Fruit fly (Drosophila melanogaster) whole organism, embryonic: ENCODE data around the gene NitFhit.

Experiments used
- Atf-2 ChIP-seq: fragments of 200-800 bp; sonication (Bioruptor generic); optimal IDR thresholded peaks from 2 replicates; lab custom pipeline; 2016; ENCODE audit warnings: missing biosample characterization, missing genetic modification characterization
- Atf3 ChIP-seq: fragments of 200-800 bp; sonication (Bioruptor generic); optimal IDR thresholded peaks from 3 replicates; lab custom pipeline; 2016; ENCODE audit warnings: missing biosample characterization, missing genetic modification characterization
- B-H1 ChIP-seq: fragments of 200-800 bp; sonication (Bioruptor generic); IDR thresholded peaks from 3 replicates; pipeline ENCODE4 v1.3.6; 2022; ENCODE audit warnings: missing biosample characterization, missing genetic modification characterization
- BEAF-32 ChIP-seq: fragments of 200-800 bp; sonication (Bioruptor generic); optimal IDR thresholded peaks from 3 replicates; lab custom pipeline; 2017; ENCODE audit warnings: missing biosample characterization, missing genetic modification characterization, mild to moderate bottlenecking, moderate library complexity, missing genetic modification reagents
- Blimp-1 ChIP-seq: fragments of 200-800 bp; sonication (Bioruptor generic); optimal IDR thresholded peaks from 3 replicates; lab custom pipeline; 2018; ENCODE audit warnings: missing biosample characterization, missing genetic modification characterization, mild to moderate bottlenecking, moderate library complexity, missing genetic modification reagents
- C15 ChIP-seq: fragments of 200-800 bp; sonication (Bioruptor generic); IDR thresholded peaks from 3 replicates; pipeline ENCODE4 v1.3.6; 2022; ENCODE audit warnings: missing biosample characterization, missing genetic modification characterization
- CG10209 ChIP-seq: fragments of 200-800 bp; sonication (Bioruptor generic); optimal IDR thresholded peaks from 3 replicates; lab custom pipeline; 2017; ENCODE audit warnings: missing biosample characterization, mild to moderate bottlenecking, missing genetic modification characterization, missing genetic modification reagents
- CG10654 ChIP-seq: fragments of 200-800 bp; sonication (Bioruptor generic); optimal IDR thresholded peaks from 2 replicates; lab custom pipeline; 2016; ENCODE audit warnings: missing biosample characterization, missing genetic modification characterization
- CG16779 ChIP-seq: fragments of 200-800 bp; sonication (Bioruptor generic); IDR thresholded peaks from 2 replicates; pipeline ENCODE4 v1.3.6; 2022; ENCODE audit warnings: missing biosample characterization, missing genetic modification characterization
- CG16813 ChIP-seq: fragments of 200-800 bp; sonication (Bioruptor generic); IDR thresholded peaks from 3 replicates; pipeline ENCODE4 v1.3.6; 2022; ENCODE audit warnings: missing biosample characterization, missing genetic modification characterization; ENCODE audit not compliant: partially characterized antibody
- CG2120 ChIP-seq: fragments of 200-800 bp; sonication (Bioruptor generic); optimal IDR thresholded peaks from 3 replicates; lab custom pipeline; 2016; ENCODE audit warnings: missing biosample characterization, missing genetic modification characterization
- CG2875 ChIP-seq: fragments of 200-800 bp; sonication (Bioruptor generic); optimal IDR thresholded peaks from 2 replicates; lab custom pipeline; 2017; ENCODE audit warnings: missing biosample characterization, mild to moderate bottlenecking, missing genetic modification characterization, missing genetic modification reagents
- CG31224 ChIP-seq: fragments of 200-800 bp; sonication (Bioruptor generic); IDR thresholded peaks from 2 replicates; pipeline ENCODE4 v1.3.6; 2022; ENCODE audit warnings: missing biosample characterization, missing genetic modification characterization
- CG34422 ChIP-seq: fragments of 200-800 bp; sonication (Bioruptor generic); IDR thresholded peaks from 3 replicates; pipeline ENCODE4 v1.3.6; 2022; ENCODE audit warnings: missing biosample characterization, missing genetic modification characterization
- CG6272 ChIP-seq: fragments of 200-800 bp; sonication (Bioruptor generic); IDR thresholded peaks from 2 replicates; pipeline ENCODE4 v1.3.6; 2022; ENCODE audit warnings: missing biosample characterization, missing genetic modification characterization
- CG7745 ChIP-seq: fragments of 200-800 bp; sonication (Bioruptor generic); optimal IDR thresholded peaks from 2 replicates; lab custom pipeline; 2018; ENCODE audit warnings: missing biosample characterization, mild to moderate bottlenecking, missing genetic modification characterization, moderate library complexity
- CG7839 ChIP-seq: fragments of 200-800 bp; sonication (Bioruptor generic); optimal IDR thresholded peaks from 3 replicates; lab custom pipeline; 2018; ENCODE audit warnings: missing biosample characterization, mild to moderate bottlenecking, missing genetic modification characterization, moderate library complexity
- CG8359 ChIP-seq: fragments of 200-800 bp; sonication (Bioruptor generic); optimal IDR thresholded peaks from 2 replicates; lab custom pipeline; 2017; ENCODE audit warnings: missing biosample characterization, mild to moderate bottlenecking, missing genetic modification characterization, borderline replicate concordance
- CG9215 ChIP-seq: fragments of 200-800 bp; sonication (Bioruptor generic); IDR thresholded peaks from 2 replicates; pipeline ENCODE4 v1.3.6; 2022; ENCODE audit warnings: missing biosample characterization, missing genetic modification characterization
- CG9609 ChIP-seq: fragments of 200-800 bp; sonication (Bioruptor generic); optimal IDR thresholded peaks from 3 replicates; lab custom pipeline; 2016; ENCODE audit warnings: missing biosample characterization, missing genetic modification characterization
- Camta ChIP-seq: fragments of 200-800 bp; sonication (Bioruptor generic); optimal IDR thresholded peaks from 2 replicates; lab custom pipeline; 2016; ENCODE audit warnings: missing biosample characterization, missing genetic modification characterization
- D ChIP-seq, 2 experiments: fragments of 200-800 bp in 1 of 2; fragments of >200 bp in 1 of 2; sonication (Bioruptor generic) in 1 of 2; optimal IDR thresholded peaks; 2 replicates in 1 of 2; 3 replicates in 1 of 2; lab custom pipeline; 2017; ENCODE audit warnings: mild to moderate bottlenecking in 1 of 2, missing biosample characterization in 1 of 2, missing genetic modification characterization in 1 of 2, missing genetic modification reagents in 1 of 2
- D19A ChIP-seq: fragments of 200-800 bp; optimal IDR thresholded peaks from 3 replicates; lab custom pipeline; 2019; ENCODE audit warnings: missing biosample characterization, mild to moderate bottlenecking, missing genetic modification characterization, moderate library complexity
- Hey ChIP-seq: fragments of 200-800 bp; sonication (Bioruptor generic); optimal IDR thresholded peaks from 3 replicates; lab custom pipeline; 2018; ENCODE audit warnings: missing biosample characterization, mild to moderate bottlenecking, missing genetic modification characterization
- MTF-1 ChIP-seq: fragments of 200-800 bp; sonication (Bioruptor generic); optimal IDR thresholded peaks from 2 replicates; lab custom pipeline; 2018; ENCODE audit warnings: missing biosample characterization, mild to moderate bottlenecking, missing genetic modification characterization, borderline replicate concordance
- Max ChIP-seq: fragments of 200-800 bp; sonication (Bioruptor generic); optimal IDR thresholded peaks from 2 replicates; lab custom pipeline; 2016; ENCODE audit warnings: missing biosample characterization, mild to moderate bottlenecking, missing genetic modification characterization
- Nf-YB ChIP-seq: fragments of 200-800 bp; sonication (Bioruptor generic); optimal IDR thresholded peaks from 3 replicates; lab custom pipeline; 2019; ENCODE audit warnings: missing biosample characterization, mild to moderate bottlenecking, missing genetic modification characterization, moderate library complexity
- Sox102F ChIP-seq: fragments of 200-800 bp; sonication (Bioruptor generic); optimal IDR thresholded peaks from 2 replicates; lab custom pipeline; 2018; ENCODE audit warnings: missing biosample characterization, mild to moderate bottlenecking, missing genetic modification characterization, moderate library complexity
- bbx ChIP-seq: fragments of 200-800 bp; sonication (Bioruptor generic); IDR thresholded peaks from 2 replicates; pipeline ENCODE4 v1.3.6; 2022; ENCODE audit warnings: missing biosample characterization, missing genetic modification characterization; ENCODE audit not compliant: partially characterized antibody
- cas ChIP-seq: fragments of 200-800 bp; sonication (Bioruptor generic); IDR thresholded peaks from 2 replicates; pipeline ENCODE4 v1.3.6; 2022; ENCODE audit warnings: missing biosample characterization, missing genetic modification characterization
- exex ChIP-seq: fragments of 200-800 bp; sonication (Bioruptor generic); optimal IDR thresholded peaks from 4 replicates; lab custom pipeline; 2018; ENCODE audit warnings: missing biosample characterization, mild to moderate bottlenecking, missing genetic modification characterization, moderate library complexity
- fd3F ChIP-seq: fragments of 200-800 bp; sonication (Bioruptor generic); optimal IDR thresholded peaks from 2 replicates; lab custom pipeline; 2018; ENCODE audit warnings: missing biosample characterization, mild to moderate bottlenecking, missing genetic modification characterization, moderate library complexity
- fd64A ChIP-seq: fragments of 200-800 bp; sonication (Bioruptor generic); optimal IDR thresholded peaks from 3 replicates; lab custom pipeline; 2018; ENCODE audit warnings: missing biosample characterization, mild to moderate bottlenecking, missing genetic modification characterization
- fu2 ChIP-seq: fragments of 200-800 bp; sonication (Bioruptor generic); optimal IDR thresholded peaks from 2 replicates; lab custom pipeline; 2016; ENCODE audit warnings: missing biosample characterization, missing genetic modification characterization
- gcm ChIP-seq: fragments of 200-800 bp; sonication (Bioruptor generic); optimal IDR thresholded peaks from 2 replicates; lab custom pipeline; 2019; ENCODE audit warnings: missing biosample characterization, mild to moderate bottlenecking, missing genetic modification characterization, moderate library complexity
- gem ChIP-seq: fragments of 200-800 bp; sonication (Bioruptor generic); optimal IDR thresholded peaks from 2 replicates; lab custom pipeline; 2019; ENCODE audit warnings: missing biosample characterization, mild to moderate bottlenecking, missing genetic modification characterization, moderate library complexity
- gsb-n ChIP-seq: fragments of 200-800 bp; sonication (Bioruptor generic); optimal IDR thresholded peaks from 3 replicates; lab custom pipeline; 2018; ENCODE audit warnings: missing biosample characterization, mild to moderate bottlenecking, missing genetic modification characterization
- lmd ChIP-seq: fragments of 200-800 bp; sonication (Bioruptor generic); IDR thresholded peaks from 2 replicates; pipeline ENCODE4 v1.3.6; 2022; ENCODE audit warnings: missing biosample characterization, missing genetic modification characterization
- pan ChIP-seq, 4 experiments: fragments of >200 bp in 3 of 4; fragments of 200-800 bp in 1 of 4; sonication (Bioruptor generic) in 1 of 4; optimal IDR thresholded peaks in 3 of 4; IDR thresholded peaks in 1 of 4; 2 replicates each; pipeline versions ENCODE4 v1.3.6 to Lab custom; 2017 to 2022; ENCODE audit warnings: missing biosample characterization in 2 of 4, missing genetic modification characterization in 2 of 4, mixed read lengths in 1 of 4
- pho ChIP-seq: fragments of 200-800 bp; sonication (Bioruptor generic); optimal IDR thresholded peaks from 2 replicates; lab custom pipeline; 2016; ENCODE audit warnings: missing biosample characterization, missing genetic modification characterization
- pros ChIP-seq: fragments of 200-800 bp; sonication (Bioruptor generic); optimal IDR thresholded peaks from 3 replicates; lab custom pipeline; 2019; ENCODE audit warnings: missing biosample characterization, mild to moderate bottlenecking, missing genetic modification characterization, moderate library complexity
- psq ChIP-seq: fragments of 200-800 bp; sonication (Bioruptor generic); optimal IDR thresholded peaks from 2 replicates; lab custom pipeline; 2017; ENCODE audit warnings: missing biosample characterization, missing genetic modification characterization
- seq ChIP-seq: fragments of 200-800 bp; sonication (Bioruptor generic); IDR thresholded peaks from 2 replicates; pipeline ENCODE4 v1.3.6; 2022; ENCODE audit warnings: missing biosample characterization, missing genetic modification characterization
- tap ChIP-seq: fragments of 200-800 bp; optimal IDR thresholded peaks from 3 replicates; lab custom pipeline; 2019; ENCODE audit warnings: missing biosample characterization, mild to moderate bottlenecking, missing genetic modification characterization, moderate library complexity
- tll ChIP-seq, 2 experiments: fragments of 200-800 bp in 1 of 2; fragments of >200 bp in 1 of 2; sonication (Bioruptor generic) in 1 of 2; optimal IDR thresholded peaks; 2 replicates each; lab custom pipeline; 2017 to 2019; ENCODE audit warnings: missing biosample characterization in 2 of 2, missing genetic modification characterization in 2 of 2, mild to moderate bottlenecking in 1 of 2, moderate library complexity in 1 of 2
- vnd ChIP-seq: fragments of 200-800 bp; sonication (Bioruptor generic); IDR thresholded peaks from 3 replicates; pipeline ENCODE4 v1.3.6; 2022; ENCODE audit warnings: missing biosample characterization, missing genetic modification characterization; ENCODE audit not compliant: partially characterized antibody
- vvl ChIP-seq: fragments of 200-800 bp; sonication (Bioruptor generic); IDR thresholded peaks from 2 replicates; pipeline ENCODE4 v1.3.6; 2022; ENCODE audit warnings: missing biosample characterization, missing genetic modification characterization
- zfh1 ChIP-seq: fragments of 200-800 bp; sonication (Bioruptor generic); IDR thresholded peaks from 3 replicates; pipeline ENCODE4 v1.3.6; 2022; ENCODE audit warnings: missing biosample characterization, missing genetic modification characterization

The NitFhit gene

dm6 chr3L:205723-206284 is 2.3 kb downstream of the NitFhit start, which contains the start of the genes Gk1 and CG13876 (continued):
- TF ChIP-seq lmd = peak; percentile 89
- TF ChIP-seq CG10209 (GFP tag; lab: Kevin White, UChicago) = peak; percentile 95
- TF ChIP-seq B-H1 (GFP tag; lab: Robert Waterston, UW) = peak; percentile 87
- TF ChIP-seq seq (GFP tag; lab: Robert Waterston, UW) = peak; percentile 92
- peak; percentile 93 for TF ChIP-seq CG34422 (GFP tag; lab: Robert Waterston, UW)
- no peak for TF ChIP-seq D (optimal IDR thresholded peaks at IDR 0.05; lab: Kevin White, UChicago)
- peak; percentile 84 for TF ChIP-seq D (GFP tag; optimal IDR thresholded peaks at IDR 0.05; lab: Kevin White, UChicago)
- peak; percentile 70 for TF ChIP-seq CG7745 (tag; lab: Kevin White, UChicago)
- peak; percentile 96 for TF ChIP-seq gsb-n (tag; lab: Kevin White, UChicago)
- peak; percentile 90 for TF ChIP-seq Max (GFP tag; lab: Kevin White, UChicago)
- TF ChIP-seq Atf-2 (GFP tag; lab: Kevin White, UChicago) = peak; percentile 27
- TF ChIP-seq BEAF-32 (GFP tag; lab: Kevin White, UChicago) = peak; percentile 37
- peak; percentile 83 for TF ChIP-seq cas (GFP tag; lab: Robert Waterston, UW)
- TF ChIP-seq Nf-YB (GFP tag; lab: Kevin White, UChicago) = peak; percentile 85
- TF ChIP-seq bbx (GFP tag; lab: Robert Waterston, UW) = no peak
- peak; percentile 95 for TF ChIP-seq D19A
- peak; percentile 44 for TF ChIP-seq Camta
- TF ChIP-seq pho (GFP tag; lab: Kevin White, UChicago) = peak; percentile 52
- TF ChIP-seq CG16813 (GFP tag; lab: Robert Waterston, UW) = no peak
- peak; percentile 79; the same call in 1 of the 3 replicates for TF ChIP-seq C15
- peak; percentile 90 for TF ChIP-seq CG10654
- TF ChIP-seq Hey (tag; lab: Kevin White, UChicago) = no peak
- peak; percentile 87 for TF ChIP-seq fd64A (GFP tag; lab: Kevin White, UChicago)
- no peak for TF ChIP-seq MTF-1 (GFP tag; lab: Kevin White, UChicago)
- TF ChIP-seq CG2875 = peak; percentile 85
- peak; percentile 98 for TF ChIP-seq gem (tag; lab: Kevin White, UChicago)
- TF ChIP-seq gcm (GFP tag; lab: Kevin White, UChicago) = peak; percentile 96
- peak; percentile 88 for TF ChIP-seq CG31224 (GFP tag; lab: Robert Waterston, UW)
- TF ChIP-seq CG9609 (GFP tag; lab: Kevin White, UChicago) = peak; percentile 28
- peak; percentile 97 for TF ChIP-seq CG7839 (tag; lab: Kevin White, UChicago)
- TF ChIP-seq tap (tag; lab: Kevin White, UChicago) = peak; percentile 97
- TF ChIP-seq fu2 (GFP tag; lab: Kevin White, UChicago) = peak; percentile 57
- TF ChIP-seq CG6272 (GFP tag; lab: Robert Waterston, UW) = peak; percentile 67
- peak; percentile 91 for TF ChIP-seq CG2120 (GFP tag; lab: Kevin White, UChicago)
- peak; percentile 98 for TF ChIP-seq vvl (GFP tag; lab: Robert Waterston, UW)
- TF ChIP-seq Atf3 (GFP tag; lab: Kevin White, UChicago) = no peak
- TF ChIP-seq exex (tag; lab: Kevin White, UChicago) = peak; percentile 91
- TF ChIP-seq pan (optimal IDR thresholded peaks at IDR 0.05; lab: Kevin White, UChicago) = no peak
- peak in 1 of 2 experiments; percentile 96 for TF ChIP-seq pan (GFP tag; optimal IDR thresholded peaks at IDR 0.05 in 1 of 2, IDR thresholded peaks at IDR 0.05 in 1 of 2)
- TF ChIP-seq fd3F (GFP tag; lab: Kevin White, UChicago) = peak; percentile 93
- peak; percentile 82 for TF ChIP-seq CG8359
- peak; percentile 78 for TF ChIP-seq psq (GFP tag; lab: Kevin White, UChicago)
- no peak for TF ChIP-seq vnd (GFP tag; lab: Robert Waterston, UW)
- peak; percentile 67 for TF ChIP-seq pros
- TF ChIP-seq CG9215 (GFP tag; lab: Robert Waterston, UW) = peak; percentile 81
- TF ChIP-seq CG16779 (GFP tag; lab: Robert Waterston, UW) = peak; percentile 83
- TF ChIP-seq tll (GFP tag; optimal IDR thresholded peaks at IDR 0.05; lab: Kevin White, UChicago) = peak in 1 of 2 experiments; percentile 62
- peak; percentile 93 for TF ChIP-seq Blimp-1 (GFP tag; lab: Kevin White, UChicago)
- TF ChIP-seq Sox102F (GFP tag; lab: Kevin White, UChicago) = peak; percentile 97
- TF ChIP-seq zfh1 (GFP tag; lab: Robert Waterston, UW) = peak; percentile 96
